Fruit fly (Drosophila melanogaster): ENCODE results near the gene RhoGDI.

RhoGDI gene

DNA sequence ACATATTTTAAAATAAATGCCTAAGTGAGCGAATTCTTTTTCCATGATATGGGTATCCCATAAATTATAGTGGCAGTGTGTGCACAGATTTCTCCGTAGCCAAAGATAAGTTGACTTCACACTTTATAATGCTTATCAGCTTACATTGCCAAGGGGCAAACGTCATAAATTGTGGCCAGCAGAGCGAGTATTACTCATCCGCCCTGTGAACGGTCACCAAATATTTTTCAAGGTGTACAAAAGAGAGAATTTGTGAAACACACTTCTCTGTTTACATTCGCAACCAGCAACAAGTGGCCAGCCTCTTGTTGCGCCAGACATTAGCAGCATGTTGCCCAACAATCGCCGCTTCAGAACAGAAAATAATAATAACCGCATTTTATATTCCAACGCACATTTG, 4.4 kb downstream of the RhoGDI start:
- peak; percentile 62 for TF ChIP-seq CG12605 (GFP tag; IDR thresholded peaks at IDR 0.05)
- TF ChIP-seq Ets98B (GFP tag; IDR thresholded peaks at IDR 0.05) = peak; percentile 53
- TF ChIP-seq Pif1A (GFP tag; optimal IDR thresholded peaks at IDR 0.05) = peak; percentile 35
- TF ChIP-seq rn (GFP tag; IDR thresholded peaks at IDR 0.05) = no peak
- 0 out of 3 replicates have a peak, but pooled peaks have one; percentile 10 for TF ChIP-seq fd96Ca (GFP tag; IDR thresholded peaks at IDR 0.05)
- TF ChIP-seq D1 (tag; optimal IDR thresholded peaks at IDR 0.05) = no peak
- peak; percentile 26; the same call in 1 of the 2 replicates for TF ChIP-seq CG32121 (GFP tag; IDR thresholded peaks at IDR 0.05)

DNA sequence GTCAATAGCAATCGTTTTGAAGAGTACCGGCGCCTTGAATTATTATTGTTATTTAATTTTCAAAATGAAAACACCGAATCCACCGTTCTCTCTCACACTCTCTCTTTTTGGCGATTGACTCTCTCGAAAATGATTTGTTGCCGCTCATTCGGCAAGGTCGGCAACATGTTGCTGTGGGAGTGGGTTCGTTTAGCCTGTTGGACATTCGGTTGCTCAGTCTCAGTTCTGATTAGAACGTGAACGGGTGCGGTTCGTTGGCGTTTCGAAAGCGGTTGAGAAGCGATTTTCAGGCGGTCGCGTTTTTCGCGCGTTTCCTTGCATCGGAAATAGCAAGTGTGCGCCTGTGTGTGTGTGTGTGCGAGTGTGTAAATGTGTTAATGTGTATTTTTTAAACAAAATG, 10.5 kb downstream of the RhoGDI start, which contains the start of gene Ac76E:
TSS of gene Ac76E (plus strand) at position 264 of the 400 bp plus-strand sequence.
- no peak for TF ChIP-seq CG8301 (tag; optimal IDR thresholded peaks at IDR 0.05)
- TF ChIP-seq CG32121 (GFP tag; IDR thresholded peaks at IDR 0.05) = peak; percentile 16; the same call in 1 of the 2 replicates
- no peak for TF ChIP-seq CG34367 (tag; optimal IDR thresholded peaks at IDR 0.05)
- peak; percentile 52 for TF ChIP-seq CG12605 (GFP tag; IDR thresholded peaks at IDR 0.05)
- peak; percentile 30; the same call in 1 of the 2 replicates for TF ChIP-seq Ets98B (GFP tag; IDR thresholded peaks at IDR 0.05)

DNA sequence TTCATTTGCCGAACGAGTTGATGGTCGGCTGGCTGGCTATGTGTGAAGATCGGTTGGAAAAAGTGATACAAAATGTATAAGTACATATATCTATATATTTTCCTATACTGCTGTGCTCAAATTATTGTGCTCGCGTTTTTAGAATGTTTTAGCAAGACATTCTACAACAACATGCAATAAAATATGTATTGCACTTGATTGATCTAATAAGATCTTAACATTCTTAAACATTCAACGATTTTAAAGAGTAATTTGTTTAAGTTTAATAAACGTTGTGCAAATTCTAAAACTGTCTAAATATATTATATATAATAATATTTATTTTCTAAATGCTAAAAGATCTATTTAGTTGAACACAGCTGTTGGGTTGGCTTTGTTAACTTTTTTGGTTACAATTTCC, 11.8 kb downstream of the RhoGDI start:
- TF ChIP-seq CG15710 (tag; optimal IDR thresholded peaks at IDR 0.05) (no peak), CG4496 (GFP tag; IDR thresholded peaks at IDR 0.05) (no peak), Pif1A (GFP tag; optimal IDR thresholded peaks at IDR 0.05) (no peak), CG34367 (tag; optimal IDR thresholded peaks at IDR 0.05) (no peak)

DNA sequence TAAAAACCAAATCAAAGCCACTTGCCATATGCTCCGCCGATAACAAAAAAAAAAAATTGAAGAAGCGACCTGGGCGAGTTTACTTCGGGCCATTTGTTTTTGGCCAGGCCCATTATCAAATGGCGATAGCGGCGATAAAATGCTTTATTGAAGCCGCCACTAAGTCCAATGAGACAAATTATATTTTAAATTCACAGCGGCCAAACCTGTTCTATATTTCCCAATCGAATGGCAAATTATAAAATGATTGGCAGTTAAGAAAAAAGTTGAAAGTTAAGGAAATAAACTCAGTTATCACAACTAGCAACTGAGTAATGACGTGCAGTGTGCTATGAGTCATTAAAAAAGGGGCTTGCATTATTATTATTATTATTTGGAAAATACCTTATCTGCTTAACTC, 12.6 kb downstream of the RhoGDI start:
- TF ChIP-seq Pif1B (GFP tag; optimal IDR thresholded peaks at IDR 0.05) (no peak), CG8301 (tag; optimal IDR thresholded peaks at IDR 0.05) (no peak), CG14655 (GFP tag; optimal IDR thresholded peaks at IDR 0.05) (no peak), CG8159 (tag; optimal IDR thresholded peaks at IDR 0.05) (no peak), Ets98B (GFP tag; IDR thresholded peaks at IDR 0.05) (no peak), D1 (tag; optimal IDR thresholded peaks at IDR 0.05) (no peak), CG15710 (tag; optimal IDR thresholded peaks at IDR 0.05) (no peak), EcR (GFP tag; optimal IDR thresholded peaks at IDR 0.05) (no peak)

DNA sequence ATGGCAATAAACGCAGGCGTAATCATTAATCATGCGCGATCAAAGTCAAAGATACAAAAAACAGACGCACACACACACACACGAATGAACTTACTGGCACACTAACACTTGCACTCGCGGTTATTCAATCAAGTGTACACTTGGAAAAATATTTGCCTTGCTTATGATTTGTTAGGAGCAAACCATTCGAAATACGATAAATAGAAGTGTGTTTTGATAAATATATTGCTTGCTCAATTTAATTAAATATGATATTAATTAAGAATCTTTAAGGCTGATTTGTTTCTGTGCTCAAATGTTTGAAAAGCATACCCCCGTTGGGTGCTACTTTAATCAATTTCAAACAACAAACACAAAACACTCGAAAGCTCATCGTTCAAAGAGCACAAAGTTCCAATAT, 16.9 kb downstream of the RhoGDI start:
- no peak for TF ChIP-seq Pif1A (GFP tag; optimal IDR thresholded peaks at IDR 0.05)
- no peak for TF ChIP-seq CG9948 (tag; optimal IDR thresholded peaks at IDR 0.05)
- no peak for TF ChIP-seq CG8159 (tag; optimal IDR thresholded peaks at IDR 0.05)
- no peak for TF ChIP-seq CG12605 (GFP tag; IDR thresholded peaks at IDR 0.05)
- TF ChIP-seq CG13204 (GFP tag; optimal IDR thresholded peaks at IDR 0.05) = no peak

DNA sequence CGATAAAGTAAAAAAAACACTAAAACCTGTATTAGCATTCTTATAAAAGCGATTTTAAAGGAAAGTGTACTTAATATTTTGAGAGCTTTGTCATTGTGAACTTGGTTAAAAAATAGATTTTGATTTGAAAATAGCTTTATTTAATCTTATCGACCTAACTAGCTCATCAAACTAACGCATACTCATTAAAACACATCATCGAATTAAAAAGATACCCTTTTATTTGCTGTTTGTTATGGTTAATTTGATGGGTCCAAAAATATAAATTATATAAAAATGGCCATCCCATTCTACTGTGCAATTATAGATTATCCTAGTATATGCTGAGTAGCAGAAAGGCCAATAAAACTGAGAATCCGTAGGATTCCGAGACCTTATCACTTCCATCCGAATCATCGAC, 22.5 kb downstream of the RhoGDI start, which contains the start of gene CG32219:
TSS of gene CG32219 (minus strand) at position 101 of the 400 bp plus-strand sequence.
- TF ChIP-seq CG8159 (tag; optimal IDR thresholded peaks at IDR 0.05) (no peak), Ets98B (GFP tag; IDR thresholded peaks at IDR 0.05) (no peak), D1 (tag; optimal IDR thresholded peaks at IDR 0.05) (no peak), CG9948 (tag; optimal IDR thresholded peaks at IDR 0.05) (no peak), gl (tag; optimal IDR thresholded peaks at IDR 0.05) (no peak), CG34367 (tag; optimal IDR thresholded peaks at IDR 0.05) (no peak), rn (GFP tag; IDR thresholded peaks at IDR 0.05) (no peak), CG12605 (GFP tag; IDR thresholded peaks at IDR 0.05) (no peak), CG17806 (tag; optimal IDR thresholded peaks at IDR 0.05) (no peak), Snoo (tag; optimal IDR thresholded peaks at IDR 0.05) (no peak), CG13204 (GFP tag; optimal IDR thresholded peaks at IDR 0.05) (no peak)

DNA sequence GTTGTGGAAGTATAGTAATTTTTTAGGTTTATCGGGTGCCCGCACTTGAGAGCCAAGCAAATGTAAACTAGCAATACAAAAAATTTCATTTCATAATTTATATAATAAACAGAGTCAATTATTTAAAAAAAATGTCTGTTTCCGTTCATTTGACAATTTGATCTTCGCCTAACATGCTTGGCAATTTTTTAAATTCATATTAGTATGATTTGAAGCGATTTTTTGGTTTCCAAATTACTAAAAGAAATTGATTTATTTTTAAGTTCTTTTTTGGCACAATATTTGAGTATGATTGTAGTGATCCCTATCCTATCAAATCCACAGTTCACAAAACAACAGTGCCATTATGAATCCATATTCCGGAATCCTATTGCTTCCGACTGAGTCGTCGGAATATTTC, 23.3 kb downstream of the RhoGDI start, which contains the start of gene CG34258:
TSS of gene CG34258 (minus strand) at position 101 of the 400 bp plus-strand sequence.
- no peak for TF ChIP-seq CG10348 (GFP tag; IDR thresholded peaks at IDR 0.05)
- no peak for TF ChIP-seq CG32121 (GFP tag; IDR thresholded peaks at IDR 0.05)
- TF ChIP-seq CG17806 (tag; optimal IDR thresholded peaks at IDR 0.05) = no peak
- TF ChIP-seq Pif1B (GFP tag; optimal IDR thresholded peaks at IDR 0.05) = no peak
- TF ChIP-seq CG15710 (tag; optimal IDR thresholded peaks at IDR 0.05) = no peak
- TF ChIP-seq Ets98B (GFP tag; IDR thresholded peaks at IDR 0.05) = no peak
- no peak for TF ChIP-seq EcR (GFP tag; optimal IDR thresholded peaks at IDR 0.05)
- no peak for TF ChIP-seq CG9948 (tag; optimal IDR thresholded peaks at IDR 0.05)
- TF ChIP-seq CG13204 (GFP tag; optimal IDR thresholded peaks at IDR 0.05) = no peak
- TF ChIP-seq CG8159 (tag; optimal IDR thresholded peaks at IDR 0.05) = no peak
- TF ChIP-seq CG12605 (GFP tag; IDR thresholded peaks at IDR 0.05) = no peak
- no peak for TF ChIP-seq CG4496 (GFP tag; IDR thresholded peaks at IDR 0.05)
- no peak for TF ChIP-seq gl (tag; optimal IDR thresholded peaks at IDR 0.05)
- TF ChIP-seq D1 (tag; optimal IDR thresholded peaks at IDR 0.05) = no peak
- TF ChIP-seq CG14655 (GFP tag; optimal IDR thresholded peaks at IDR 0.05) = no peak
- no peak for TF ChIP-seq CG34367 (tag; optimal IDR thresholded peaks at IDR 0.05)
- TF ChIP-seq Snoo (tag; optimal IDR thresholded peaks at IDR 0.05) = no peak
- no peak for TF ChIP-seq fd96Ca (GFP tag; IDR thresholded peaks at IDR 0.05)
